Worm (Caenorhabditis elegans): ENCODE data around the gene Y17G7B.18.

DNA sequence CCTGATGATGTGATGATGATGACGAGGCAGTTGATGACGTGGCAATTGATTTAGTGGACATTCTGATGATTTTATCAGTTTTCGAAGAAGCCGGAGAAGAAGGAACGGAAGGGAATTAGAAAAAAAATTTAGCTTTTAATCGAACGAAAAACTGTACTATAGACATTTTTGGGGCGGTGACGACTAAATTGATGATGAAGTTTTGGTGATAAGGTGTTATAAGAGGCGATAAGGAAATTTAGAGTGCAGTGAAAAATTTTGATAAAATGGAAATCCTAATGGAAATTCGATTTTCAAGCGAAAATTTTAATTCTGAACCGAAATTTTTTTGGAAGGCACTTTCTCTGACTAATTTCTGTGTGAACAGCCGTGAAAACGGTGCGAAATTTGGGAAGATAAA is 27.6 kb downstream of the Y17G7B.18 start:
- no peak for TF ChIP-seq pag-3 (tag; optimal IDR thresholded peaks at IDR 0.05; ENCODE audit: borderline replicate concordance)
- TF ChIP-seq dve-1 (tag; optimal IDR thresholded peaks at IDR 0.05): no peak
- TF ChIP-seq hlh-13 (GFP tag; optimal IDR thresholded peaks at IDR 0.05): no peak
- no peak for TF ChIP-seq unc-55 (GFP tag; optimal IDR thresholded peaks at IDR 0.05)
- TF ChIP-seq elt-2 (tag; optimal IDR thresholded peaks at IDR 0.05): peak; percentile 28
- TF ChIP-seq F13H6.1 (tag; optimal IDR thresholded peaks at IDR 0.05): no peak
- TF ChIP-seq ama-1 (optimal IDR thresholded peaks at IDR 0.05): no peak
- TF ChIP-seq nhr-11 (tag; optimal IDR thresholded peaks at IDR 0.05): no peak
